Worm (Caenorhabditis elegans): ENCODE measurements around the gene tbc-8.
A peak's percentile ranks its signal among the peaks of the same experiment; 100 is the strongest.

Gene tbc-8

DNA sequence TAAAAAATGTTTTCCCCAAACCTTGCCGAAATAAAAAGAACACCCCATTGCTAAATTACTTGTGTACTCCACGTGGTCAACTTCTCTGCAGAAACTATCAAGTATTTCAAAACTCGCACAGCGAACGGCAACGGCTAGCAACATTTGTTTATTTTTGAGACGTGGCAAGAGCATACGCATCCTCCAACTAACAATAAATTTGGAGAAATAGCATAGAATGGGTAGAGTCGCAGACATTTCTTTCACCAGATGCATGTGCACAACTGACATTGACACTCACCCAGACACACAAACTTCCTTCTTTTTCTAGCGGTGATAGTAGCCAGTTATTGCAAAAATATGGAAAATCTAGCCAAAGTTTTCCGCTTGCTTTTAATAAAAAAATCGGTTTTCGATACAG lies 14.9 kb downstream of the tbc-8 start:
- TF ChIP-seq rnt-1 (tag; optimal IDR thresholded peaks at IDR 0.05) (peak; percentile 0), nhr-20 (tag; optimal IDR thresholded peaks at IDR 0.05) (no peak), efl-1 (optimal IDR thresholded peaks at IDR 0.05) (peak in 1 of 2 experiments; percentile 21), efl-1 (GFP tag; optimal IDR thresholded peaks at IDR 0.05 in 1 of 2) (peak in 1 of 2 experiments; percentile 5), lin-14 (GFP tag; optimal IDR thresholded peaks at IDR 0.05) (peak; percentile 71)

DNA sequence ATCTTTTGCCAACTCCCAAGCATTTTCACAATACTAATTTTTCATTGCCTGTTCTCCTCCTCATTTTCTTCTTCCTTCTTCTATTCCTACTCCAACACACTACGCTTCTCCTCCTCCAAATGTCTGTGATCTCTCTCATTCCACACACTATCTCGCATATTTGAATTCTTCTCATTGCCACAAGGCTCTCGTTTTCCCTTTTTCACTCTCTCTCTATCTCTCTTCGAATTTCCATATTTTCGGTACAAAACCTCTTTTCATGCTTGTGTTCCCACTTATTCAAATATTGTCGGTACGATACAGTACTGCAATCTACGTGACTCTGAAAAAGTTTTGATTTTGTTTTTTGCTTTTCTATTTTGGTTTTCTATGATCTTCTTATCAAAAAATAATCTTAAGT lies 15.9 kb downstream of the tbc-8 start:
- TF ChIP-seq snu-23 (GFP tag; optimal IDR thresholded peaks at IDR 0.05) (peak; percentile 23), zag-1 (tag; optimal IDR thresholded peaks at IDR 0.05) (no peak), efl-1 (optimal IDR thresholded peaks at IDR 0.05) (peak; percentile 30 to 38), efl-1 (GFP tag; optimal IDR thresholded peaks at IDR 0.05 in 1 of 2) (peak; percentile 17 to 85), efl-3 (GFP tag; optimal IDR thresholded peaks at IDR 0.05) (no peak), mep-1 (tag; optimal IDR thresholded peaks at IDR 0.05) (peak; percentile 35), vab-15 (tag; optimal IDR thresholded peaks at IDR 0.05) (no peak), C04F5.9 (tag; optimal IDR thresholded peaks at IDR 0.05) (no peak), nhr-85 (tag) (peak; percentile 43), lin-14 (GFP tag; optimal IDR thresholded peaks at IDR 0.05) (peak; percentile 62), ceh-82 (tag; optimal IDR thresholded peaks at IDR 0.05) (peak in 1 of 3 experiments; percentile 9), fkh-8 (tag; optimal IDR thresholded peaks at IDR 0.05) (no peak), aly-2 (tag; optimal IDR thresholded peaks at IDR 0.05) (no peak), dpl-1 (GFP tag; optimal IDR thresholded peaks at IDR 0.05) (peak in 1 of 3 experiments; percentile 9), lin-35 (GFP tag; optimal IDR thresholded peaks at IDR 0.05) (peak in 1 of 2 experiments; percentile 11), nhr-12 (tag; optimal IDR thresholded peaks at IDR 0.05) (no peak), swsn-7 (tag; optimal IDR thresholded peaks at IDR 0.05) (peak; percentile 16), Y116A8C.19 (tag; optimal IDR thresholded peaks at IDR 0.05; ENCODE audit: borderline replicate concordance) (no peak), blmp-1 (tag; optimal IDR thresholded peaks at IDR 0.05) (peak; percentile 84), isw-1 (GFP tag; IDR thresholded peaks at IDR 0.05) (no peak), zip-4 (GFP tag; optimal IDR thresholded peaks at IDR 0.05) (no peak), nhr-84 (tag; optimal IDR thresholded peaks at IDR 0.05) (no peak), lsy-2 (tag; optimal IDR thresholded peaks at IDR 0.05) (peak; percentile 17 to 19), alr-1 (tag; optimal IDR thresholded peaks at IDR 0.05; ENCODE audit: borderline replicate concordance) (no peak)

DNA sequence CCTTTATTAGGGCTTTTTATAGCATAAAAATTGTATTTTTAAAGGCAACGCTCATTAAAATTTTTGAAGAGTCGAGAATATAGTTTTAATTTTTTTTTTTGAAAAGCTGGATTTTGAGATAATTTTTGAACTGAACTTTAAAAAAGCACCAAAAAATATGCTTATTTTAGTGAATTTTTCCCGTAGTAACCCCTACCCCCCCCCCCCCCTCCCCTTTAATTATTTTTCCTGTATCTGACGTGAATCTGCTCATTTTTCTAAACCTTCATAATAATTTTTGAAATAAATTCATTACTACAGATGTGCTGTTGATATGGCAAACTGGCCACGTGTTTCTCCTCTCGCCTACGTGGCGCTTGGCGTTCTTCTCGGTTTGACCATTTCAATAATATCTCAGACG lies 16.7 kb downstream of the tbc-8 start, which contains the start of gene C38H2.2:
TSS of gene C38H2.2 (plus strand) at position 301 of the 400 bp plus-strand sequence.
- TF ChIP-seq mef-2 (tag; optimal IDR thresholded peaks at IDR 0.05) (no peak), nhr-237 (tag; optimal IDR thresholded peaks at IDR 0.05) (no peak), nhr-11 (tag; optimal IDR thresholded peaks at IDR 0.05) (no peak), nhr-90 (tag; optimal IDR thresholded peaks at IDR 0.05; ENCODE audit: poor library complexity) (no peak), jun-1 (tag; optimal IDR thresholded peaks at IDR 0.05) (no peak), fos-1 (tag; optimal IDR thresholded peaks at IDR 0.05) (no peak), alr-1 (tag; optimal IDR thresholded peaks at IDR 0.05; ENCODE audit: borderline replicate concordance) (no peak), C34B4.2 (tag; optimal IDR thresholded peaks at IDR 0.05) (no peak), ceh-8 (GFP tag; optimal IDR thresholded peaks at IDR 0.05) (no peak), mab-9 (GFP tag; IDR thresholded peaks at IDR 0.05) (no peak), nhr-28 (tag; optimal IDR thresholded peaks at IDR 0.05) (no peak), isw-1 (GFP tag; IDR thresholded peaks at IDR 0.05) (no peak), fkh-4 (tag; optimal IDR thresholded peaks at IDR 0.05; ENCODE audit: borderline replicate concordance) (no peak)

DNA sequence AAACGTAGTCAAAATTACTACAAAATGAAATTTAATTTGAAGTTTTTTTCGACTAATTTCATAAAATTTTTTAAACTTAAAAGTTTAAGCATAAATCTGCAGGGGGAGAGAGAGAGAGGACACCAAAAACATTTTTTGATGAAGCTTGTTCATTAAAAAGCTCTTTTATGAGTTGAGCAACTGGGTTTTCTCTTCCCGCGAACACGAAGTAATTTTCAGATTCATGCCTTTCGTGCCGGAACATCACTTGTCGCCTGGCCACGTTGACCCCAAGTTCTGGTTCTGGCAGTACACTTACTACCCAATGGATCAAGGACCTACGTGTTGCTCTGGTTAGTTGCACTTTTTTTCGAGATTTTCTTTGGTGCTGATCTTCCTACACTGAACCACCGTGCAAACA lies 19.0 kb downstream of the tbc-8 start:
- TF ChIP-seq nhr-90 (tag; optimal IDR thresholded peaks at IDR 0.05; ENCODE audit: poor library complexity) = no peak
- TF ChIP-seq efl-1 (optimal IDR thresholded peaks at IDR 0.05) = no peak
- peak in 1 of 2 experiments; percentile 15 for TF ChIP-seq efl-1 (GFP tag; optimal IDR thresholded peaks at IDR 0.05 in 1 of 2)
- no peak for TF ChIP-seq swsn-7 (tag; optimal IDR thresholded peaks at IDR 0.05)

Measured in whole organism, L1 larva.